Worm (Caenorhabditis elegans) whole organism, L4 larva: Measurements from ENCODE around the gene col-111.
A peak's percentile ranks its signal among the peaks of the same experiment; 100 is the strongest.

Experiments
- D1046.2 ChIP-seq: fragments of 200-800 bp; sonication (Bioruptor generic); IDR thresholded peaks from 2 replicates; pipeline ENCODE4 v1.3.6; 2022; ENCODE audit warnings: missing genetic modification characterization, missing compliant biosample characterization
- F49E8.2 ChIP-seq: sonication (generic microtip); optimal IDR thresholded peaks from 2 replicates; lab custom pipeline; 2016; ENCODE audit warnings: missing compliant biosample characterization, mild to moderate bottlenecking, missing genetic modification characterization, borderline replicate concordance
- T20F7.1 ChIP-seq: fragments of 200-800 bp; sonication (Bioruptor generic); optimal IDR thresholded peaks from 2 replicates; lab custom pipeline; 2018; ENCODE audit warnings: mild to moderate bottlenecking, missing genetic modification characterization, missing compliant biosample characterization
- Y48G9A.11 ChIP-seq: fragments of 200-800 bp; sonication (Bioruptor generic); IDR thresholded peaks from 2 replicates; pipeline ENCODE4 v1.3.6; 2022; ENCODE audit warnings: missing genetic modification reagents, missing genetic modification characterization, missing compliant biosample characterization
- Y5F2A.4 ChIP-seq: fragments of 200-800 bp; sonication (Bioruptor generic); optimal IDR thresholded peaks from 2 replicates; lab custom pipeline; 2018; ENCODE audit warnings: mild to moderate bottlenecking, missing genetic modification characterization, missing compliant biosample characterization
- Y75B8A.6 ChIP-seq: fragments of 200-800 bp; sonication (Bioruptor generic); IDR thresholded peaks from 2 replicates; pipeline ENCODE4 v1.3.6; 2022; ENCODE audit warnings: missing genetic modification reagents, missing genetic modification characterization, missing compliant biosample characterization
- aha-1 ChIP-seq: fragments of 150-350 bp; peaks from one replicate; lab custom pipeline; 2014; ENCODE audit warnings: missing biosample characterization, missing genetic modification characterization
- aly-2 ChIP-seq: sonication (generic microtip); optimal IDR thresholded peaks from 2 replicates; lab custom pipeline; 2018; ENCODE audit warnings: missing biosample characterization, missing genetic modification characterization
- ama-1 ChIP-seq: fragments of 150-350 bp; optimal IDR thresholded peaks from 2 replicates; lab custom pipeline; 2014; ENCODE audit warnings: inconsistent platforms, mixed read lengths
- attf-4 ChIP-seq: sonication (generic microtip); optimal IDR thresholded peaks from 3 replicates; lab custom pipeline; 2017; ENCODE audit warnings: missing biosample characterization, missing genetic modification characterization
- cey-2 ChIP-seq: sonication (generic microtip); optimal IDR thresholded peaks from 3 replicates; lab custom pipeline; 2017; ENCODE audit warnings: missing genetic modification characterization, mild to moderate bottlenecking, missing compliant biosample characterization, antibody characterized with exemption, borderline replicate concordance; ENCODE audit not compliant: insufficient read depth
- daf-16 ChIP-seq, 3 experiments: sonication (generic microtip); optimal IDR thresholded peaks; 2 replicates each; lab custom pipeline; 2016 to 2017; ENCODE audit warnings: missing genetic modification characterization in 3 of 3, missing genetic modification reagents in 3 of 3, mild to moderate bottlenecking in 2 of 3, missing compliant biosample characterization in 2 of 3, missing biosample characterization in 1 of 3, moderate library complexity in 1 of 3
- dve-1 ChIP-seq: sonication (generic microtip); optimal IDR thresholded peaks from 2 replicates; lab custom pipeline; 2017; ENCODE audit warnings: antibody characterized with exemption, mild to moderate bottlenecking, missing genetic modification characterization, missing compliant biosample characterization; ENCODE audit not compliant: insufficient read depth
- egl-43 ChIP-seq: fragments of 200-800 bp; sonication (Bioruptor generic); IDR thresholded peaks from 2 replicates; pipeline ENCODE4 v1.3.6; 2022; ENCODE audit warnings: missing genetic modification reagents, missing genetic modification characterization, missing compliant biosample characterization
- fkh-10 ChIP-seq: fragments of 150-350 bp; optimal IDR thresholded peaks from 2 replicates; lab custom pipeline; 2014; ENCODE audit warnings: missing biosample characterization, missing genetic modification reagents, missing genetic modification characterization
- hlh-30 ChIP-seq: sonication (generic microtip); optimal IDR thresholded peaks from 2 replicates; lab custom pipeline; 2017; ENCODE audit warnings: antibody characterized with exemption, mild to moderate bottlenecking, missing genetic modification characterization, missing compliant biosample characterization; ENCODE audit not compliant: insufficient read depth
- lin-1 ChIP-seq: fragments of 200-800 bp; sonication (Bioruptor generic); IDR thresholded peaks from 2 replicates; pipeline ENCODE4 v1.3.6; 2022; ENCODE audit warnings: missing genetic modification reagents, missing genetic modification characterization, missing compliant biosample characterization
- lin-13 ChIP-seq: fragments of 150-350 bp; optimal IDR thresholded peaks from 2 replicates; lab custom pipeline; 2014; ENCODE audit warnings: missing biosample characterization, missing genetic modification reagents, missing genetic modification characterization
- lin-29 ChIP-seq: fragments of 200-800 bp; sonication (Bioruptor generic); IDR thresholded peaks from 2 replicates; pipeline ENCODE4 v1.3.6; 2022; ENCODE audit warnings: missing genetic modification reagents, missing genetic modification characterization, missing compliant biosample characterization
- lin-38 ChIP-seq: fragments of 200-800 bp; sonication (Bioruptor generic); IDR thresholded peaks from 2 replicates; pipeline ENCODE4 v1.3.6; 2022; ENCODE audit warnings: missing genetic modification reagents, missing genetic modification characterization, missing compliant biosample characterization
- lir-3 ChIP-seq: sonication (generic microtip); optimal IDR thresholded peaks from 2 replicates; lab custom pipeline; 2016; ENCODE audit warnings: mild to moderate bottlenecking, missing genetic modification characterization, missing compliant biosample characterization
- mdl-1 ChIP-seq, 2 experiments: fragments of 150-350 bp in 1 of 2; sonication (generic microtip) in 1 of 2; optimal IDR thresholded peaks; 2 replicates each; lab custom pipeline; 2014 to 2017; ENCODE audit warnings: missing biosample characterization in 2 of 2, missing genetic modification characterization in 2 of 2
- nhr-10 ChIP-seq: fragments of 150-350 bp; optimal IDR thresholded peaks from 2 replicates; lab custom pipeline; 2014; ENCODE audit warnings: missing biosample characterization, missing genetic modification characterization
- nhr-237 ChIP-seq: sonication (generic microtip); optimal IDR thresholded peaks from 2 replicates; lab custom pipeline; 2017; ENCODE audit warnings: missing biosample characterization, missing genetic modification characterization
- nhr-48 ChIP-seq: sonication (generic microtip); optimal IDR thresholded peaks from 2 replicates; lab custom pipeline; 2016; ENCODE audit warnings: mild to moderate bottlenecking, missing genetic modification characterization, missing compliant biosample characterization
- nhr-6 ChIP-seq: fragments of 150-350 bp; optimal IDR thresholded peaks from 2 replicates; lab custom pipeline; 2014; ENCODE audit warnings: missing biosample characterization, missing genetic modification characterization
- pha-4 ChIP-seq, 2 experiments: fragments of 150-350 bp in 1 of 2; fragments of 200-800 bp in 1 of 2; sonication (Bioruptor generic) in 1 of 2; IDR thresholded peaks in 1 of 2; optimal IDR thresholded peaks in 1 of 2; 2 replicates each; pipeline versions ENCODE4 v1.3.6 to Lab custom; 2014 to 2022; ENCODE audit warnings: missing genetic modification characterization in 2 of 2, missing genetic modification reagents in 2 of 2, missing biosample characterization in 1 of 2, missing compliant biosample characterization in 1 of 2
- pqm-1 ChIP-seq: sonication (generic microtip); optimal IDR thresholded peaks from 2 replicates; lab custom pipeline; 2017; ENCODE audit warnings: missing biosample characterization, missing genetic modification characterization
- rbr-2 ChIP-seq: sonication (generic microtip); optimal IDR thresholded peaks from 2 replicates; lab custom pipeline; 2016; ENCODE audit warnings: missing genotype, missing genetic modification characterization, missing compliant biosample characterization
- set-16 ChIP-seq: fragments of 200-800 bp; sonication (Bioruptor generic); IDR thresholded peaks from 2 replicates; pipeline ENCODE4 v1.3.6; 2022; ENCODE audit warnings: missing genetic modification reagents, missing genetic modification characterization, missing compliant biosample characterization
- snpc-1.2 ChIP-seq: fragments of 200-800 bp; sonication (Bioruptor generic); IDR thresholded peaks from 2 replicates; pipeline ENCODE4 v1.3.6; 2022; ENCODE audit warnings: missing genetic modification reagents, missing genetic modification characterization, missing compliant biosample characterization
- spr-3 ChIP-seq: fragments of 200-800 bp; sonication (Bioruptor generic); optimal IDR thresholded peaks from 2 replicates; lab custom pipeline; 2018; ENCODE audit warnings: mild to moderate bottlenecking, missing genetic modification characterization, missing compliant biosample characterization
- zfp-3 ChIP-seq: fragments of 200-800 bp; sonication (Bioruptor generic); conservative IDR thresholded peaks from 2 replicates; pipeline ENCODE4 v1.3.6; 2022; ENCODE audit warnings: missing genetic modification reagents, missing genetic modification characterization, missing compliant biosample characterization
- zip-2 ChIP-seq: fragments of 150-350 bp; optimal IDR thresholded peaks from 2 replicates; lab custom pipeline; 2014; ENCODE audit warnings: missing biosample characterization, missing genetic modification characterization

The col-111 gene

DNA sequence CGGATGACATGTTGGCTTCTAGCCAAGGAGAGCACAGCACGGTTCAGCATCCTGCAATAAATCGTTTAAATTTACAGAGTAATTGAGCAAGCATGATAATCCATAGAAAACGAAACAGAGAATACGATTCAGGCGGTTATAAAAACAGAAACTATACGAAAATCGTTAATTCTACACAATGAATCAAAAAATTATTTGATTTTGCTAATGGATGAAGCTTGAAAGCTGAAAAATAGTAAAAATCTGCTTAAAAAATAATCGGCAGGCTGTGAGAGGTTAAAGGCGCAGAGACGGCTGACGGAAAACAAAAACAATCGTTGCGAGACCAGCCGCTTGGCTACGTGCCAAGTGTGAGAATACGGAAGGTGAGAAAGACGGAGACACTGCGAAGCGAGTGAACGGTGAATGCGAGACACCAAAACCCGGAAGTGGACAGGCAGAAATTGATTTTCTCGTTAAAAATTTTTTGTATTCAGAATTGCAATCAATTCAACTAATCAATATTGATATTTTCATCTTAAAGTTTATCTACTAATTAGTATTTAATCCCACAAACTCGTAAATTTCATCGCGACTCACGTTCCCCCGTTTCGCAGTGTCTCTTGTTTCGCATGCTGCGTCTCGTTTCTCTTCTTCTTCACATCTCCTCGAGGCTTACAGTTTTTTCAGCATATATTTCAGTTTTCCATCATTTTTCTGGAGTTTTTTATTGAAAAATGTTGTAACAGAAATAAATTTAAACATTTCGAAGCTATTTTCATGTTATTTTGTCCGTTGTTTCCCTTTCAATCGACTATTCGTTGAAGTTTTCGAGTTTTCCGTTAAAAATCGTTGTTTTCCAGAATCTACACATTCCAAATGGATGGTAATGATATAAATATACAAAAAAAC is 2.6 kb upstream of the col-111 start, which contains the start of the genes F29B9.11 and jmjd-1.2 (continued):
- TF ChIP-seq lin-1 (peak; percentile 67), egl-43 (GFP tag; lab: Robert Waterston, UW) (peak; percentile 82), lin-13 (peak; percentile 87), Y5F2A.4 (GFP tag; lab: Kevin White, UChicago) (no peak), nhr-6 (peak; percentile 73), Y75B8A.6 (GFP tag; lab: Robert Waterston, UW) (peak; percentile 80; the same call in 1 of the 2 replicates), nhr-48 (tag; lab: Kevin White, UChicago) (peak; percentile 74), spr-3 (GFP tag; lab: Kevin White, UChicago) (peak; percentile 53), rbr-2 (tag; lab: Kevin White, UChicago) (peak; percentile 95), nhr-237 (tag; lab: Kevin White, UChicago) (peak; percentile 34), pha-4 (GFP tag; IDR thresholded peaks at IDR 0.05; lab: Robert Waterston, UW) (peak; percentile 45; the same call in 1 of the 2 replicates), pha-4 (tag; optimal IDR thresholded peaks at IDR 0.05; lab: Kevin White, UChicago) (no peak), aha-1 (tag; lab: Kevin White, UChicago) (peak; percentile 99), fkh-10 (peak; percentile 84), pqm-1 (tag; lab: Kevin White, UChicago) (no peak), zfp-3 (GFP tag; lab: Robert Waterston, UW) (peak; percentile 75; the same call in 1 of the 2 replicates), cey-2 (tag; lab: Kevin White, UChicago) (no peak), lir-3 (tag; lab: Kevin White, UChicago) (no peak), hlh-30 (tag; lab: Kevin White, UChicago) (peak; percentile 82), D1046.2 (peak; percentile 72; the same call in 1 of the 2 replicates), T20F7.1 (GFP tag; lab: Kevin White, UChicago) (no peak), lin-29 (GFP tag; lab: Robert Waterston, UW) (no peak), aly-2 (tag; lab: Kevin White, UChicago) (no peak), attf-4 (tag; lab: Kevin White, UChicago) (no peak), zip-2 (tag; lab: Kevin White, UChicago) (no peak), nhr-10 (tag; lab: Kevin White, UChicago) (no peak)

DNA sequence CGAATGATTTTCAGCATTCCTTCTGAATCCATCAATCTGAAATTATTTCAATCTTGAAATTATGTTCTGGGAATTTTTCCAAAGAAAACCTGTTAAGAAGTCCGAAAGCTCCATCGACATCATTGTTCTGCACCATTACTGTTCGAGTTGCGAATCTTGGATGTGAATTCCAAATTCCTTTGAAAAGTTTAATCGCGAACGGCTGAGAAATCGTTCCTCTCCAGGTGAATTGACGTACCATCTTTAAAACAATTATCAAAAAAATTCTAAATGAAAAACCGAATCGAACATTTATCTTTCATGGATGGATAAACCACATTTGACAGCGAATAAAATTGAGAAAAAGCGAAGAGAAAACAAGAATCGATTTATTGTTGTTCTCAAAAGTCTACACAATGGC is 1.5 kb upstream of the col-111 start, which contains the start of gene mrps-21:
Gene mrps-21 (minus strand): TSS at position 241 of the 400 bp plus-strand sequence.
- TF ChIP-seq F49E8.2, result peak; percentile 10
- TF ChIP-seq dve-1 (tag; lab: Kevin White, UChicago), result peak; percentile 19
- TF ChIP-seq mdl-1 (tag; optimal IDR thresholded peaks at IDR 0.05; lab: Kevin White, UChicago), result no peak
- peak; percentile 77 for TF ChIP-seq ama-1 (lab: Kevin White, UChicago)
- no peak for TF ChIP-seq daf-16 (GFP tag; optimal IDR thresholded peaks at IDR 0.05; lab: Kevin White, UChicago)
- TF ChIP-seq daf-16 (tag; optimal IDR thresholded peaks at IDR 0.05; lab: Kevin White, UChicago), result peak; percentile 9
- TF ChIP-seq attf-4 (tag; lab: Kevin White, UChicago), result no peak

DNA sequence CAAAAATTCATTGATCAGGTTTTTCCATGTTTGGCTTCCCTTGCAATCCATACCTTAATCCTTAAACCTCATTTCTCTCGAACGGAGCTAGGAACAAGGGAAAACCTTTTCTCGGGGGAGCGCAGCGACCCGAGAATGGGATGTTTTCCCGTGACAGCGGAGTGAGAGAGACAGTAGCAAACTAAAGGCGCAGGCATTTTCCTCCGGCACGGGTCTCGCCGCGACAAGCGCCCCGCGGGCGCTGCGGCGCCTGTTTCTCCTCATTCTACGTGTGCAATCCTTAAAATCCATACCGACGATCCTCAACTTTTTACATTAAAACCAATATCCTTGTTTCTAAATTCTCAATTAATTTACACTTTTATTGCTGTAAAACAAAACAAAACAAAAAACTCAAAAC is 928 bp upstream of the col-111 start:
- TF ChIP-seq Y48G9A.11 (GFP tag; lab: Robert Waterston, UW) (0 out of 2 replicates have a peak, but pooled peaks have one; percentile 22), snpc-1.2 (GFP tag; lab: Robert Waterston, UW) (peak; percentile 26; the same call in 1 of the 2 replicates), egl-43 (GFP tag; lab: Robert Waterston, UW) (peak; percentile 49; the same call in 1 of the 2 replicates), set-16 (GFP tag; lab: Robert Waterston, UW) (peak; percentile 81), lin-38 (peak; percentile 30; the same call in 1 of the 2 replicates)
